Worm (Caenorhabditis elegans) whole organism, mixed stage, embryonic: ENCODE measurements around the gene nsun-5.

Experiments used
- ceh-39 ChIP-seq: fragments of 150-350 bp; optimal IDR thresholded peaks from 2 replicates; lab custom pipeline; 2014; ENCODE audit warnings: missing biosample characterization, missing genetic modification characterization
- elt-1 ChIP-seq: sonication (generic microtip); optimal IDR thresholded peaks from 2 replicates; lab custom pipeline; 2017; ENCODE audit warnings: missing genetic modification characterization, mild to moderate bottlenecking, missing compliant biosample characterization, antibody characterized with exemption, moderate library complexity, borderline replicate concordance; ENCODE audit not compliant: insufficient read depth
- mep-1 ChIP-seq: fragments of 150-350 bp; optimal IDR thresholded peaks from 2 replicates; lab custom pipeline; 2017; ENCODE audit warnings: missing biosample characterization, missing genetic modification reagents, missing genetic modification characterization, inconsistent platforms
- nhr-12 ChIP-seq: fragments of 150-350 bp; optimal IDR thresholded peaks from 2 replicates; lab custom pipeline; 2014; ENCODE audit warnings: missing biosample characterization, missing genetic modification characterization
- nhr-237 ChIP-seq: fragments of 150-350 bp; optimal IDR thresholded peaks from 2 replicates; lab custom pipeline; 2014; ENCODE audit warnings: missing biosample characterization, missing genetic modification characterization
- nhr-76 ChIP-seq: sonication (generic microtip); optimal IDR thresholded peaks from 2 replicates; lab custom pipeline; 2017; ENCODE audit warnings: missing biosample characterization, missing genetic modification characterization
- pha-4 ChIP-seq: fragments of 150-350 bp; optimal IDR thresholded peaks from 2 replicates; lab custom pipeline; 2018; ENCODE audit warnings: missing biosample characterization, missing genetic modification reagents, missing genetic modification characterization
- sptf-1 ChIP-seq: sonication (generic microtip); optimal IDR thresholded peaks from 2 replicates; lab custom pipeline; 2017; ENCODE audit warnings: mild to moderate bottlenecking, missing genetic modification characterization, moderate library complexity, missing compliant biosample characterization

- TF ChIP-seq nhr-237: no peak
- TF ChIP-seq pha-4 (tag; lab: Kevin White, UChicago): no peak
- no peak for TF ChIP-seq nhr-76 (tag; lab: Kevin White, UChicago)
- TF ChIP-seq sptf-1 (tag; lab: Kevin White, UChicago): no peak
- no peak for TF ChIP-seq elt-1 (tag; lab: Kevin White, UChicago)
- no peak for TF ChIP-seq ceh-39 (tag; lab: Kevin White, UChicago)
- TF ChIP-seq nhr-12: no peak
- no peak for TF ChIP-seq mep-1 (tag; lab: Kevin White, UChicago)
Measured at ce11 chrII:14964877-14965276, 4.5 kb upstream of the nsun-5 start.
